Fruit fly (Drosophila melanogaster) whole organism, embryonic: ENCODE measurements around the gene bark.

Experiments
- Atf3 ChIP-seq: fragments of 200-800 bp; sonication (Bioruptor generic); optimal IDR thresholded peaks from 3 replicates; lab custom pipeline; 2016; ENCODE audit warnings: missing biosample characterization, missing genetic modification characterization
- CG10959 ChIP-seq: fragments of 200-800 bp; sonication (Bioruptor generic); IDR thresholded peaks from 2 replicates; pipeline ENCODE4 v1.3.6; 2022; ENCODE audit warnings: missing biosample characterization, missing genetic modification characterization
- CG11247 ChIP-seq: fragments of 200-800 bp; sonication (Bioruptor generic); IDR thresholded peaks from 2 replicates; pipeline ENCODE4 v1.3.6; 2022; ENCODE audit warnings: missing biosample characterization, missing genetic modification characterization
- CG11398 ChIP-seq: fragments of 200-800 bp; sonication (Bioruptor generic); optimal IDR thresholded peaks from 2 replicates; lab custom pipeline; 2016; ENCODE audit warnings: missing biosample characterization, missing genetic modification characterization
- CG13123 ChIP-seq: fragments of 200-800 bp; sonication (Bioruptor generic); optimal IDR thresholded peaks from 2 replicates; lab custom pipeline; 2016; ENCODE audit warnings: missing biosample characterization, missing genetic modification characterization
- CG13287 ChIP-seq: fragments of 200-800 bp; sonication (Bioruptor generic); IDR thresholded peaks from 2 replicates; pipeline ENCODE4 v1.3.6; 2022; ENCODE audit warnings: missing biosample characterization, missing genetic modification characterization; ENCODE audit not compliant: partially characterized antibody
- CG14965 ChIP-seq: fragments of 200-800 bp; sonication (Bioruptor generic); optimal IDR thresholded peaks from 2 replicates; lab custom pipeline; 2016; ENCODE audit warnings: missing biosample characterization, missing genetic modification characterization, borderline replicate concordance
- CG15514 ChIP-seq: fragments of 200-800 bp; sonication (Bioruptor generic); optimal IDR thresholded peaks from 3 replicates; lab custom pipeline; 2017; ENCODE audit warnings: missing biosample characterization, missing genetic modification characterization, mild to moderate bottlenecking, moderate library complexity, missing genetic modification reagents
- CG18476 ChIP-seq: fragments of 200-800 bp; sonication (Bioruptor generic); optimal IDR thresholded peaks from 2 replicates; lab custom pipeline; 2016; ENCODE audit warnings: missing biosample characterization, mild to moderate bottlenecking, missing genetic modification characterization
- CG30020 ChIP-seq: fragments of 200-800 bp; optimal IDR thresholded peaks from 2 replicates; lab custom pipeline; 2019; ENCODE audit warnings: missing biosample characterization, mild to moderate bottlenecking, missing genetic modification characterization, moderate library complexity
- CG8924 ChIP-seq: fragments of 200-800 bp; optimal IDR thresholded peaks from 3 replicates; lab custom pipeline; 2019; ENCODE audit warnings: missing biosample characterization, mild to moderate bottlenecking, missing genetic modification characterization, moderate library complexity
- CG9876 ChIP-seq: fragments of 200-800 bp; sonication (Bioruptor generic); optimal IDR thresholded peaks from 2 replicates; lab custom pipeline; 2016; ENCODE audit warnings: missing biosample characterization, missing genetic modification characterization
- D19A ChIP-seq: fragments of 200-800 bp; optimal IDR thresholded peaks from 3 replicates; lab custom pipeline; 2019; ENCODE audit warnings: missing biosample characterization, mild to moderate bottlenecking, missing genetic modification characterization, moderate library complexity
- Dp ChIP-seq: fragments of 200-800 bp; sonication (Bioruptor generic); optimal IDR thresholded peaks from 2 replicates; lab custom pipeline; 2018; ENCODE audit warnings: missing biosample characterization, mild to moderate bottlenecking, missing genetic modification characterization, moderate library complexity
- HLH4C ChIP-seq: fragments of 200-800 bp; sonication (Bioruptor generic); IDR thresholded peaks from 3 replicates; pipeline ENCODE4 v1.3.6; 2022; ENCODE audit warnings: missing biosample characterization, missing genetic modification characterization; ENCODE audit not compliant: partially characterized antibody
- HLHmδ ChIP-seq: fragments of 200-800 bp; sonication (Bioruptor generic); optimal IDR thresholded peaks from 2 replicates; lab custom pipeline; 2018; ENCODE audit warnings: missing biosample characterization, mild to moderate bottlenecking, missing genetic modification characterization, moderate library complexity
- HmgZ ChIP-seq: fragments of 200-800 bp; sonication (Bioruptor generic); optimal IDR thresholded peaks from 2 replicates; lab custom pipeline; 2018; ENCODE audit warnings: missing biosample characterization, mild to moderate bottlenecking, missing genetic modification characterization
- Hr51 ChIP-seq, 2 experiments: fragments of 200-800 bp; sonication (Bioruptor generic); optimal IDR thresholded peaks; 2 replicates in 1 of 2; 3 replicates in 1 of 2; lab custom pipeline; 2016 to 2018; ENCODE audit warnings: missing biosample characterization in 2 of 2, missing genetic modification characterization in 2 of 2, mild to moderate bottlenecking in 1 of 2, moderate library complexity in 1 of 2
- Kr ChIP-seq: fragments of 200-800 bp; sonication (Bioruptor generic); optimal IDR thresholded peaks from 2 replicates; lab custom pipeline; 2017; ENCODE audit warnings: missing biosample characterization, mild to moderate bottlenecking, missing genetic modification characterization
- Lim3 ChIP-seq: fragments of 200-800 bp; sonication (Bioruptor generic); IDR thresholded peaks from 2 replicates; pipeline ENCODE4 v1.3.6; 2022; ENCODE audit warnings: missing biosample characterization, missing genetic modification characterization
- Med ChIP-seq: fragments of 200-800 bp; sonication (Bioruptor generic); peaks from one replicate; lab custom pipeline; 2016; ENCODE audit warnings: missing biosample characterization, missing genetic modification characterization, mild to moderate bottlenecking, inconsistent platforms, moderate library complexity
- Meics ChIP-seq: fragments of 200-800 bp; sonication (Bioruptor generic); optimal IDR thresholded peaks from 2 replicates; lab custom pipeline; 2017; ENCODE audit warnings: missing biosample characterization, mild to moderate bottlenecking, missing genetic modification characterization
- NC2α ChIP-seq: fragments of 200-800 bp; sonication (Bioruptor generic); optimal IDR thresholded peaks from 2 replicates; lab custom pipeline; 2016; ENCODE audit warnings: missing biosample characterization, missing genetic modification characterization
- Sry-δ ChIP-seq: fragments of 200-800 bp; sonication (Bioruptor generic); optimal IDR thresholded peaks from 2 replicates; lab custom pipeline; 2016; ENCODE audit warnings: missing biosample characterization, missing genetic modification characterization
- Stat92E ChIP-seq, 3 experiments: fragments of >200 bp in 2 of 3; fragments of 200-800 bp in 1 of 3; sonication (Bioruptor generic) in 1 of 3; optimal IDR thresholded peaks; 2 replicates each; lab custom pipeline; 2017 to 2019; ENCODE audit warnings: missing biosample characterization in 3 of 3, missing genetic modification characterization in 3 of 3, mild to moderate bottlenecking in 1 of 3, moderate library complexity in 1 of 3
- Vsx1 ChIP-seq: fragments of 200-800 bp; sonication (Bioruptor generic); optimal IDR thresholded peaks from 2 replicates; lab custom pipeline; 2017; ENCODE audit warnings: missing biosample characterization, mild to moderate bottlenecking, missing genetic modification characterization, missing genetic modification reagents
- ap ChIP-seq: fragments of 200-800 bp; sonication (Bioruptor generic); IDR thresholded peaks from 2 replicates; pipeline ENCODE4 v1.3.6; 2022; ENCODE audit warnings: missing biosample characterization, missing genetic modification characterization
- ara ChIP-seq: fragments of 200-800 bp; sonication (Bioruptor generic); IDR thresholded peaks from 2 replicates; pipeline ENCODE4 v1.3.6; 2022; ENCODE audit warnings: missing biosample characterization, missing genetic modification characterization
- bigmax ChIP-seq: fragments of 200-800 bp; sonication (Bioruptor generic); optimal IDR thresholded peaks from 2 replicates; lab custom pipeline; 2018; ENCODE audit warnings: missing biosample characterization, mild to moderate bottlenecking, missing genetic modification characterization
- chinmo ChIP-seq: fragments of 200-800 bp; sonication (Bioruptor generic); IDR thresholded peaks from 4 replicates; pipeline ENCODE4 v1.3.6; 2022; ENCODE audit warnings: missing biosample characterization, missing genetic modification characterization; ENCODE audit not compliant: partially characterized antibody
- chn ChIP-seq: fragments of 200-800 bp; sonication (Bioruptor generic); optimal IDR thresholded peaks from 2 replicates; lab custom pipeline; 2016; ENCODE audit warnings: missing biosample characterization, missing genetic modification characterization
- fd102C ChIP-seq: fragments of 200-800 bp; sonication (Bioruptor generic); optimal IDR thresholded peaks from 2 replicates; lab custom pipeline; 2018; ENCODE audit warnings: missing biosample characterization, mild to moderate bottlenecking, missing genetic modification characterization, moderate library complexity
- fd96Cb ChIP-seq: fragments of 200-800 bp; sonication (Bioruptor generic); optimal IDR thresholded peaks from 2 replicates; lab custom pipeline; 2018; ENCODE audit warnings: missing biosample characterization, mild to moderate bottlenecking, missing genetic modification characterization, moderate library complexity
- gce ChIP-seq: fragments of 200-800 bp; sonication (Bioruptor generic); IDR thresholded peaks from 3 replicates; pipeline ENCODE4 v1.3.6; 2022; ENCODE audit warnings: missing biosample characterization, missing genetic modification characterization
- gfzf ChIP-seq: fragments of 200-800 bp; sonication (Bioruptor generic); optimal IDR thresholded peaks from 2 replicates; lab custom pipeline; 2016; ENCODE audit warnings: missing biosample characterization, mild to moderate bottlenecking, missing genetic modification characterization, moderate library complexity
- ham ChIP-seq: fragments of 200-800 bp; sonication (Bioruptor generic); IDR thresholded peaks from 2 replicates; pipeline ENCODE4 v1.3.6; 2022; ENCODE audit warnings: missing biosample characterization, missing genetic modification characterization
- ind ChIP-seq: fragments of 200-800 bp; sonication (Bioruptor generic); optimal IDR thresholded peaks from 3 replicates; lab custom pipeline; 2016; ENCODE audit warnings: missing biosample characterization, missing genetic modification characterization
- kay ChIP-seq: fragments of 200-800 bp; sonication (Bioruptor generic); optimal IDR thresholded peaks from 2 replicates; lab custom pipeline; 2016; ENCODE audit warnings: missing biosample characterization, missing genetic modification characterization
- klu ChIP-seq: fragments of 200-800 bp; sonication (Bioruptor generic); IDR thresholded peaks from 2 replicates; pipeline ENCODE4 v1.3.6; 2022; ENCODE audit warnings: missing biosample characterization, missing genetic modification characterization
- lmd ChIP-seq: fragments of 200-800 bp; sonication (Bioruptor generic); IDR thresholded peaks from 2 replicates; pipeline ENCODE4 v1.3.6; 2022; ENCODE audit warnings: missing biosample characterization, missing genetic modification characterization
- onecut ChIP-seq: fragments of 200-800 bp; sonication (Bioruptor generic); IDR thresholded peaks from 2 replicates; pipeline ENCODE4 v1.3.6; 2022; ENCODE audit warnings: missing biosample characterization, missing genetic modification characterization
- scrt ChIP-seq: fragments of 200-800 bp; sonication (Bioruptor generic); optimal IDR thresholded peaks from 2 replicates; lab custom pipeline; 2018; ENCODE audit warnings: missing biosample characterization, mild to moderate bottlenecking, missing genetic modification characterization, moderate library complexity
- sd ChIP-seq: fragments of 200-800 bp; sonication (Bioruptor generic); optimal IDR thresholded peaks from 3 replicates; lab custom pipeline; 2018; ENCODE audit warnings: missing biosample characterization, mild to moderate bottlenecking, missing genetic modification characterization, moderate library complexity
- stwl ChIP-seq: fragments of 200-800 bp; sonication (Bioruptor generic); optimal IDR thresholded peaks from 3 replicates; lab custom pipeline; 2018; ENCODE audit warnings: missing biosample characterization, mild to moderate bottlenecking, missing genetic modification characterization, moderate library complexity
- tap ChIP-seq: fragments of 200-800 bp; optimal IDR thresholded peaks from 3 replicates; lab custom pipeline; 2019; ENCODE audit warnings: missing biosample characterization, mild to moderate bottlenecking, missing genetic modification characterization, moderate library complexity
- wek ChIP-seq: fragments of 200-800 bp; sonication (Bioruptor generic); optimal IDR thresholded peaks from 3 replicates; lab custom pipeline; 2018; ENCODE audit warnings: missing biosample characterization, mild to moderate bottlenecking, missing genetic modification characterization, moderate library complexity
- zen ChIP-seq: fragments of 200-800 bp; sonication (Bioruptor generic); optimal IDR thresholded peaks from 3 replicates; lab custom pipeline; 2018; ENCODE audit warnings: missing biosample characterization, mild to moderate bottlenecking, missing genetic modification characterization, moderate library complexity

Gene bark

dm6 chr2L:3771109-3772067 lies 15.6 kb upstream of the bark start, which contains the start of gene bowl (continued):
- TF ChIP-seq HmgZ (tag; lab: Kevin White, UChicago) (peak; percentile 86), CG13123 (GFP tag; lab: Kevin White, UChicago) (peak; percentile 85), tap (tag; lab: Kevin White, UChicago) (peak; percentile 82), CG10959 (GFP tag; lab: Robert Waterston, UW) (peak; percentile 97), bigmax (GFP tag; lab: Kevin White, UChicago) (no peak), Lim3 (GFP tag; lab: Robert Waterston, UW) (peak; percentile 82), sd (tag; lab: Kevin White, UChicago) (peak; percentile 95), CG14965 (GFP tag; lab: Kevin White, UChicago) (peak; percentile 42), wek (GFP tag; lab: Kevin White, UChicago) (no peak), Dp (no peak), Meics (GFP tag; lab: Kevin White, UChicago) (peak; percentile 89), CG13287 (GFP tag; lab: Robert Waterston, UW) (no peak), CG30020 (tag; lab: Kevin White, UChicago) (peak; percentile 81), CG18476 (peak; percentile 91), ham (GFP tag; lab: Robert Waterston, UW) (peak; percentile 82; the same call in 1 of the 2 replicates), D19A (tag; lab: Kevin White, UChicago) (peak; percentile 89), lmd (GFP tag; lab: Robert Waterston, UW) (peak; percentile 97), fd96Cb (peak; percentile 92), chn (peak; percentile 94), CG11247 (peak; percentile 95), CG11398 (peak; percentile 89), NC2α (GFP tag; lab: Kevin White, UChicago) (peak; percentile 86), ind (GFP tag; lab: Kevin White, UChicago) (peak; percentile 89), chinmo (GFP tag; lab: Robert Waterston, UW) (peak; percentile 90), klu (GFP tag; lab: Robert Waterston, UW) (peak; percentile 94), Vsx1 (GFP tag; lab: Kevin White, UChicago) (peak; percentile 90), Hr51 (GFP tag; optimal IDR thresholded peaks at IDR 0.05; lab: Kevin White, UChicago) (peak; percentile 96 to 98), Stat92E (GFP tag; optimal IDR thresholded peaks at IDR 0.05; lab: Kevin White, UChicago) (peak in 2 of 3 experiments; percentile 38 to 84), ara (GFP tag; lab: Robert Waterston, UW) (peak; percentile 97), Med (GFP tag; lab: Kevin White, UChicago) (peak; percentile 94), HLHmδ (GFP tag; lab: Kevin White, UChicago) (peak; percentile 71), CG9876 (peak; percentile 74), Atf3 (GFP tag; lab: Kevin White, UChicago) (peak; percentile 92), zen (tag; lab: Kevin White, UChicago) (peak; percentile 95), onecut (GFP tag; lab: Robert Waterston, UW) (peak; percentile 91), ap (GFP tag; lab: Robert Waterston, UW) (peak; percentile 96), Sry-δ (GFP tag; lab: Kevin White, UChicago) (peak; percentile 54), kay (GFP tag; lab: Kevin White, UChicago) (peak; percentile 96), scrt (GFP tag; lab: Kevin White, UChicago) (peak; percentile 86), gce (GFP tag; lab: Robert Waterston, UW) (peak; percentile 94), stwl (tag; lab: Kevin White, UChicago) (peak; percentile 14), Kr (GFP tag; lab: Kevin White, UChicago) (peak; percentile 59), CG15514 (GFP tag; lab: Kevin White, UChicago) (peak; percentile 75), gfzf (GFP tag; lab: Kevin White, UChicago) (no peak), CG8924 (tag; lab: Kevin White, UChicago) (peak; percentile 99), HLH4C (0 out of 3 replicates have a peak, but pooled peaks have one; percentile 10), fd102C (GFP tag; lab: Kevin White, UChicago) (peak; percentile 85)
